ENCODE assay signal across 5 worm cellular contexts in the genomic region with DNA sequence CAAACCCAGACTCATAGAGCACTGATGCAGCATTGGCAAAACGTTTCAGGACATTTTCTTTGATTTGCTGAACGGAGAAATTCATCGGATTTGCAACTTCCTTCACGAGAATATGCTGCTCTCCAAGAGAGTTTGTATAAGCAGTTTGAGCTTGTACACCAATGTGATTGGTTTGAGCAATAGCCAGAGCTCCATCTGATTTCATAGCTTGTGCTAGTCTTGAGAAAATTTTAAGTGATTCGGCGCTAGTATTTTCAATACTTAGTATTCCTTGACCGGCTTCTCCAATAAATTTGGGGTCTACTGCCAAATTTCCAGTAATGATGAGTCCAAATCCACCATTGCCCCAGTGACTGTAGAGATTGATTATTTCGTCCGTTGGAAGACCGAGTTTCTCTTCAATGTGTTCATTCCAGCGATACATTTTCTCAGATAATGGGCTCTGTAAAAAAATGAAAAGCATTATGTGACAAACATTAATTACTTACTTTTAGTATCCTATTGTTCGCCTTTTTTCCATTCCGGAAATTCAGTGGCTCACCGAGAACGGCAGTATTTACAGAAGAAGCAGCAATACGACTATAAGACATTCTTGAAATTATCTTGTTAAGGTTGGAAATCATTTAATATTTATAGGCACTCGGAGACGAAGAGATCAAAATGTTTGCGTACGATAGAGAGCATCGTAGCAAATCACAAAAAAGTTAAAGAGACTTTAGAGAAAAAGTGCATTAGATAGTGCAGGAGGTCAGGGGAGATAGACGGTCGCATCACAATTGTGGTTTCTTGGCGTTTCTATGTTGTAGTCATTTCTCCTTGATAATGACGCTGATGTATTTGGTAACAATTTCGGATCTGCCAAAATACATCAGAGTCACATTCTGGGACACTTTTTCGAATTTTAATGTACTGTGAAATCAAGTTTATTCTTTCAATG.
TF ChIP-seq lines count a peak whose summit lies in the region.

A gene (minus strand): TSS at position 593 of the 937 bp plus-strand sequence.

TF ChIP-seq in whole organism, L1 larva, 84 proteins besides CTCF, POLR2A, EP300 and RAD21 (continues in another document):
- TF ChIP-seq C16A3.4 (tag; optimal IDR thresholded peaks at IDR 0.05; lab: Kevin White, UChicago) (no peak), unc-98 (GFP tag; IDR thresholded peaks at IDR 0.05; lab: Robert Waterston, UW) (no peak), pag-3 (tag; optimal IDR thresholded peaks at IDR 0.05; lab: Kevin White, UChicago; ENCODE audit: borderline replicate concordance, insufficient read depth) (no peak), ceh-8 (GFP tag; optimal IDR thresholded peaks at IDR 0.05; lab: Kevin White, UChicago) (no peak), mep-1 (tag; optimal IDR thresholded peaks at IDR 0.05; lab: Kevin White, UChicago) (no peak), lin-14 (GFP tag; optimal IDR thresholded peaks at IDR 0.05; lab: Kevin White, UChicago) (peak; percentile 28), egl-13 (tag; optimal IDR thresholded peaks at IDR 0.05; lab: Kevin White, UChicago) (no peak), ceh-63 (GFP tag; optimal IDR thresholded peaks at IDR 0.05; lab: Kevin White, UChicago) (no peak), nhr-20 (tag; optimal IDR thresholded peaks at IDR 0.05; lab: Kevin White, UChicago) (peak; percentile 22), ama-1 (optimal IDR thresholded peaks at IDR 0.05; lab: Kevin White, UChicago) (no peak), F16B12.6 (tag; optimal IDR thresholded peaks at IDR 0.05; lab: Kevin White, UChicago) (no peak), ces-1 (GFP tag; optimal IDR thresholded peaks at IDR 0.05; lab: Kevin White, UChicago) (no peak), lin-35 (GFP tag; optimal IDR thresholded peaks at IDR 0.05; lab: Kevin White, UChicago) (peak in 1 of 2 experiments; percentile 36), snu-23 (GFP tag; optimal IDR thresholded peaks at IDR 0.05; lab: Kevin White, UChicago) (peak; percentile 19), ztf-4 (tag; optimal IDR thresholded peaks at IDR 0.05; lab: Kevin White, UChicago) (no peak), sox-4 (tag; optimal IDR thresholded peaks at IDR 0.05; lab: Kevin White, UChicago) (no peak)

TF ChIP-seq in whole organism, L2 larva, 48 proteins besides CTCF, POLR2A, EP300 and RAD21 (continues in another document):
- TF ChIP-seq F13H6.1 (tag; optimal IDR thresholded peaks at IDR 0.05; lab: Kevin White, UChicago) (no peak), lsy-2 (tag; optimal IDR thresholded peaks at IDR 0.05; lab: Kevin White, UChicago) (no peak), nhr-129 (tag; optimal IDR thresholded peaks at IDR 0.05; lab: Kevin White, UChicago) (peak; percentile 12), sem-4 (tag; optimal IDR thresholded peaks at IDR 0.05; lab: Kevin White, UChicago) (no peak), Y55F3AM.14 (GFP tag; optimal IDR thresholded peaks at IDR 0.05; lab: Kevin White, UChicago) (no peak), nhr-11 (tag; optimal IDR thresholded peaks at IDR 0.05; lab: Kevin White, UChicago) (no peak), unc-55 (GFP tag; optimal IDR thresholded peaks at IDR 0.05; lab: Kevin White, UChicago) (no peak), sma-3 (GFP tag; optimal IDR thresholded peaks at IDR 0.05; lab: Kevin White, UChicago) (no peak), ZK546.5 (tag; optimal IDR thresholded peaks at IDR 0.05; lab: Kevin White, UChicago) (no peak), nhr-23 (tag; optimal IDR thresholded peaks at IDR 0.05; lab: Kevin White, UChicago) (no peak), egl-27 (tag; optimal IDR thresholded peaks at IDR 0.05; lab: Kevin White, UChicago) (no peak), dmd-4 (tag; optimal IDR thresholded peaks at IDR 0.05; lab: Kevin White, UChicago) (no peak), mab-5 (tag; optimal IDR thresholded peaks at IDR 0.05; lab: Kevin White, UChicago) (no peak), nhr-25 (tag; optimal IDR thresholded peaks at IDR 0.05; lab: Kevin White, UChicago) (no peak), sma-9 (GFP tag; optimal IDR thresholded peaks at IDR 0.05; lab: Kevin White, UChicago) (peak; percentile 47), sma-9 (tag; optimal IDR thresholded peaks at IDR 0.05; lab: Kevin White, UChicago) (no peak), fos-1 (tag; optimal IDR thresholded peaks at IDR 0.05; lab: Kevin White, UChicago) (peak; percentile 65)

TF ChIP-seq in whole organism, L3 larva, 47 proteins besides CTCF, POLR2A, EP300 and RAD21:
- TF ChIP-seq ceh-9 (tag; optimal IDR thresholded peaks at IDR 0.05; lab: Kevin White, UChicago), result no peak
- TF ChIP-seq pqm-1 (tag; optimal IDR thresholded peaks at IDR 0.05; lab: Kevin White, UChicago), result peak; percentile 57
- peak; percentile 31 for TF ChIP-seq pha-4 (tag; optimal IDR thresholded peaks at IDR 0.05; lab: Kevin White, UChicago)
- peak; percentile 59 for TF ChIP-seq elt-2 (tag; optimal IDR thresholded peaks at IDR 0.05; lab: Kevin White, UChicago)
- TF ChIP-seq fos-1 (tag; optimal IDR thresholded peaks at IDR 0.05; lab: Kevin White, UChicago), result no peak

TF ChIP-seq in whole organism, L4 larva, 104 proteins besides CTCF, POLR2A, EP300 and RAD21 (continues in another document):
- TF ChIP-seq ceh-32 (tag; optimal IDR thresholded peaks at IDR 0.05; lab: Kevin White, UChicago; ENCODE audit: poor library complexity) (no peak), attf-4 (tag; optimal IDR thresholded peaks at IDR 0.05; lab: Kevin White, UChicago) (no peak), nhr-76 (tag; optimal IDR thresholded peaks at IDR 0.05; lab: Kevin White, UChicago) (no peak), nhr-48 (tag; optimal IDR thresholded peaks at IDR 0.05; lab: Kevin White, UChicago) (no peak), php-3 (GFP tag; IDR thresholded peaks at IDR 0.05; lab: Robert Waterston, UW) (0 out of 2 replicates have a peak, but pooled peaks have one; percentile 9), ces-1 (GFP tag; optimal IDR thresholded peaks at IDR 0.05; lab: Kevin White, UChicago) (no peak), Y105C5A.15 (GFP tag; IDR thresholded peaks at IDR 0.05; lab: Robert Waterston, UW) (no peak), Y75B8A.6 (GFP tag; IDR thresholded peaks at IDR 0.05; lab: Robert Waterston, UW) (no peak), ceh-44 (GFP tag; IDR thresholded peaks at IDR 0.05; lab: Robert Waterston, UW) (no peak), lim-7 (GFP tag; IDR thresholded peaks at IDR 0.05; lab: Robert Waterston, UW) (no peak), hif-1 (tag; optimal IDR thresholded peaks at IDR 0.05; lab: Kevin White, UChicago) (no peak), F10B5.3 (tag; optimal IDR thresholded peaks at IDR 0.05; lab: Kevin White, UChicago) (no peak), mdl-1 (tag; optimal IDR thresholded peaks at IDR 0.05; lab: Kevin White, UChicago) (no peak), zip-11 (GFP tag; IDR thresholded peaks at IDR 0.05; lab: Robert Waterston, UW) (no peak), lin-13 (GFP tag; optimal IDR thresholded peaks at IDR 0.05; lab: Kevin White, UChicago) (no peak), fkh-10 (GFP tag; optimal IDR thresholded peaks at IDR 0.05; lab: Kevin White, UChicago) (no peak), nhr-28 (tag; optimal IDR thresholded peaks at IDR 0.05; lab: Kevin White, UChicago) (peak; percentile 98), sdz-12 (GFP tag; optimal IDR thresholded peaks at IDR 0.05; lab: Kevin White, UChicago) (no peak), lin-38 (GFP tag; IDR thresholded peaks at IDR 0.05; lab: Robert Waterston, UW) (0 out of 2 replicates have a peak, but pooled peaks have one; percentile 28), ZK337.2 (GFP tag; IDR thresholded peaks at IDR 0.05; lab: Robert Waterston, UW) (no peak), mes-2 (tag; optimal IDR thresholded peaks at IDR 0.05; lab: Kevin White, UChicago; ENCODE audit: poor library complexity, severe bottlenecking) (no peak), spr-3 (GFP tag; optimal IDR thresholded peaks at IDR 0.05; lab: Kevin White, UChicago) (no peak), pqm-1 (tag; optimal IDR thresholded peaks at IDR 0.05; lab: Kevin White, UChicago) (peak; percentile 50), nhr-237 (tag; optimal IDR thresholded peaks at IDR 0.05; lab: Kevin White, UChicago) (no peak)

TF ChIP-seq in whole organism, young adult, 124 proteins besides CTCF, POLR2A, EP300 and RAD21:
- TF ChIP-seq nhr-80 (tag; optimal IDR thresholded peaks at IDR 0.05; lab: Kevin White, UChicago) (peak; percentile 63), T26A5.8 (tag; optimal IDR thresholded peaks at IDR 0.05; lab: Kevin White, UChicago) (no peak), zfh-2 (GFP tag; conservative IDR thresholded peaks at IDR 0.05; lab: Robert Waterston, UW) (no peak), attf-5 (GFP tag; optimal IDR thresholded peaks at IDR 0.05; lab: Kevin White, UChicago) (peak; percentile 6), somi-1 (GFP tag; optimal IDR thresholded peaks at IDR 0.05; lab: Kevin White, UChicago) (no peak), ceh-58 (GFP tag; IDR thresholded peaks at IDR 0.05; lab: Robert Waterston, UW) (no peak), tbx-9 (tag; optimal IDR thresholded peaks at IDR 0.05; lab: Kevin White, UChicago; ENCODE audit: borderline replicate concordance) (no peak), lag-1 (GFP tag; IDR thresholded peaks at IDR 0.05; lab: Robert Waterston, UW) (no peak), cebp-1 (GFP tag; IDR thresholded peaks at IDR 0.05; lab: Robert Waterston, UW) (no peak), cebp-1 (tag; optimal IDR thresholded peaks at IDR 0.05; lab: Kevin White, UChicago) (peak; percentile 4), dox-1 (GFP tag; IDR thresholded peaks at IDR 0.05; lab: Robert Waterston, UW) (no peak), dpff-1 (tag; optimal IDR thresholded peaks at IDR 0.05; lab: Kevin White, UChicago) (no peak), snpc-4 (GFP tag; optimal IDR thresholded peaks at IDR 0.05; lab: Kevin White, UChicago) (no peak), snpc-4 (tag; optimal IDR thresholded peaks at IDR 0.05; lab: Kevin White, UChicago) (no peak), C17E4.6 (GFP tag; IDR thresholded peaks at IDR 0.05; lab: Robert Waterston, UW) (no peak), lin-26 (GFP tag; IDR thresholded peaks at IDR 0.05; lab: Robert Waterston, UW) (0 out of 2 replicates have a peak, but pooled peaks have one; percentile 20), F10E7.11 (tag; optimal IDR thresholded peaks at IDR 0.05; lab: Kevin White, UChicago) (no peak), lsl-1 (GFP tag; optimal IDR thresholded peaks at IDR 0.05; lab: Kevin White, UChicago) (no peak), ztf-18 (tag; optimal IDR thresholded peaks at IDR 0.05; lab: Kevin White, UChicago) (no peak), snpc-1.1 (tag; optimal IDR thresholded peaks at IDR 0.05; lab: Kevin White, UChicago; ENCODE audit: insufficient read depth) (no peak), egl-44 (GFP tag; IDR thresholded peaks at IDR 0.05; lab: Robert Waterston, UW) (no peak), ama-1 (optimal IDR thresholded peaks at IDR 0.05; lab: Kevin White, UChicago) (no peak), ama-1 (GFP tag; optimal IDR thresholded peaks at IDR 0.05; lab: Kevin White, UChicago) (no peak), unc-62 (GFP tag; optimal IDR thresholded peaks at IDR 0.05; lab: Kevin White, UChicago) (no peak), Y67H2A.10 (GFP tag; conservative IDR thresholded peaks at IDR 0.05; lab: Robert Waterston, UW) (no peak), ekl-4 (GFP tag; IDR thresholded peaks at IDR 0.05; lab: Robert Waterston, UW) (no peak)
